Fruit fly (Drosophila melanogaster) whole organism, pupa: Measurements from ENCODE around the gene CROT.

ENCODE experiments used
- CG10348 ChIP-seq: fragments of 200-800 bp; sonication (Bioruptor generic); IDR thresholded peaks from 2 replicates; pipeline ENCODE4 v1.3.6; 2022; ENCODE audit warnings: missing biosample characterization, missing genetic modification characterization
- CG12605 ChIP-seq: fragments of 200-800 bp; sonication (Bioruptor generic); IDR thresholded peaks from 2 replicates; pipeline ENCODE4 v1.3.6; 2022; ENCODE audit warnings: missing biosample characterization, missing genetic modification characterization
- CG13204 ChIP-seq: fragments of 200-800 bp; sonication (Bioruptor generic); optimal IDR thresholded peaks from 2 replicates; lab custom pipeline; 2018; ENCODE audit warnings: missing biosample characterization, mild to moderate bottlenecking, missing genetic modification characterization, moderate library complexity
- CG14655 ChIP-seq: fragments of 200-800 bp; sonication (Bioruptor generic); optimal IDR thresholded peaks from 3 replicates; lab custom pipeline; 2017; ENCODE audit warnings: mild to moderate bottlenecking, missing biosample characterization, missing genetic modification reagents, missing genetic modification characterization
- CG15710 ChIP-seq: fragments of 200-800 bp; sonication (Bioruptor generic); optimal IDR thresholded peaks from 2 replicates; lab custom pipeline; 2018; ENCODE audit warnings: missing biosample characterization, mild to moderate bottlenecking, missing genetic modification characterization, moderate library complexity
- CG17806 ChIP-seq: fragments of 200-800 bp; sonication (Bioruptor generic); optimal IDR thresholded peaks from 2 replicates; lab custom pipeline; 2018; ENCODE audit warnings: missing biosample characterization, mild to moderate bottlenecking, missing genetic modification characterization, moderate library complexity
- CG32121 ChIP-seq: fragments of 200-800 bp; sonication (Bioruptor generic); IDR thresholded peaks from 2 replicates; pipeline ENCODE4 v1.3.6; 2022; ENCODE audit warnings: missing biosample characterization, missing genetic modification characterization
- CG34367 ChIP-seq: fragments of 200-800 bp; sonication (Bioruptor generic); optimal IDR thresholded peaks from 2 replicates; lab custom pipeline; 2018; ENCODE audit warnings: missing biosample characterization, mild to moderate bottlenecking, missing genetic modification characterization
- CG4496 ChIP-seq: fragments of 200-800 bp; sonication (Bioruptor generic); IDR thresholded peaks from 3 replicates; pipeline ENCODE4 v1.3.6; 2022; ENCODE audit warnings: missing biosample characterization, missing genetic modification characterization
- CG8159 ChIP-seq: fragments of 200-800 bp; sonication (Bioruptor generic); optimal IDR thresholded peaks from 3 replicates; lab custom pipeline; 2018; ENCODE audit warnings: missing biosample characterization, mild to moderate bottlenecking, missing genetic modification characterization, moderate library complexity
- CG8301 ChIP-seq: fragments of 200-800 bp; sonication (Bioruptor generic); optimal IDR thresholded peaks from 2 replicates; lab custom pipeline; 2018; ENCODE audit warnings: missing biosample characterization, mild to moderate bottlenecking, missing genetic modification characterization
- CG9948 ChIP-seq: fragments of 200-800 bp; sonication (Bioruptor generic); optimal IDR thresholded peaks from 2 replicates; lab custom pipeline; 2018; ENCODE audit warnings: missing biosample characterization, mild to moderate bottlenecking, missing genetic modification characterization, moderate library complexity
- D1 ChIP-seq: fragments of 200-800 bp; sonication (Bioruptor generic); optimal IDR thresholded peaks from 2 replicates; lab custom pipeline; 2018; ENCODE audit warnings: missing biosample characterization, mild to moderate bottlenecking, missing genetic modification characterization, moderate library complexity
- EcR ChIP-seq: fragments of 200-800 bp; sonication (Bioruptor generic); optimal IDR thresholded peaks from 3 replicates; lab custom pipeline; 2019; ENCODE audit warnings: missing biosample characterization, missing genetic modification characterization, mild to moderate bottlenecking, moderate library complexity, missing genetic modification reagents
- Ets98B ChIP-seq: fragments of 200-800 bp; sonication (Bioruptor generic); IDR thresholded peaks from 2 replicates; pipeline ENCODE4 v1.3.6; 2022; ENCODE audit warnings: missing biosample characterization, missing genetic modification characterization
- Pif1A ChIP-seq: fragments of 200-800 bp; sonication (Bioruptor generic); optimal IDR thresholded peaks from 3 replicates; lab custom pipeline; 2016; ENCODE audit warnings: missing biosample characterization, missing genetic modification characterization
- Pif1B ChIP-seq: fragments of 200-800 bp; sonication (Bioruptor generic); optimal IDR thresholded peaks from 3 replicates; lab custom pipeline; 2016; ENCODE audit warnings: missing biosample characterization, missing genetic modification characterization
- Snoo ChIP-seq: fragments of 200-800 bp; sonication (Bioruptor generic); optimal IDR thresholded peaks from 3 replicates; lab custom pipeline; 2017; ENCODE audit warnings: missing biosample characterization, mild to moderate bottlenecking, missing genetic modification characterization, inconsistent platforms
- fd96Ca ChIP-seq: fragments of 200-800 bp; sonication (Bioruptor generic); IDR thresholded peaks from 3 replicates; pipeline ENCODE4 v1.3.6; 2022; ENCODE audit warnings: missing biosample characterization, missing genetic modification characterization
- gl ChIP-seq: fragments of 200-800 bp; sonication (Bioruptor generic); optimal IDR thresholded peaks from 2 replicates; lab custom pipeline; 2018; ENCODE audit warnings: missing biosample characterization, mild to moderate bottlenecking, missing genetic modification characterization
- rn ChIP-seq: fragments of 200-800 bp; sonication (Bioruptor generic); IDR thresholded peaks from 2 replicates; pipeline ENCODE4 v1.3.6; 2022; ENCODE audit warnings: missing biosample characterization, missing genetic modification characterization

Gene CROT

dm6 chr3R:27661389-27661788 lies 45.2 kb downstream of the CROT start:
- TF ChIP-seq Pif1A (GFP tag; lab: Kevin White, UChicago) (no peak), CG9948 (tag; lab: Kevin White, UChicago) (no peak), D1 (tag; lab: Kevin White, UChicago) (no peak), CG12605 (GFP tag; lab: Robert Waterston, UW) (peak; percentile 87), CG10348 (GFP tag; lab: Robert Waterston, UW) (no peak), CG13204 (no peak)

- no peak for TF ChIP-seq rn (GFP tag; lab: Robert Waterston, UW)
These were observed 46.4 kb downstream of the CROT start, which contains the start of gene Mlc1 for dm6 chr3R:27660127-27660579. Gene Mlc1, minus strand, starts transcription at chr3R:27660177.

dm6 chr3R:27656686-27657535 lies 49.6 kb downstream of the CROT start, which contains the start of gene tau:
Gene tau, minus strand, starts transcription at chr3R:27656996.
- TF ChIP-seq CG4496 (GFP tag; lab: Robert Waterston, UW) (no peak), CG32121 (GFP tag; lab: Robert Waterston, UW) (peak; percentile 20; the same call in 1 of the 2 replicates)

- TF ChIP-seq gl (tag; lab: Kevin White, UChicago) (no peak), Pif1B (GFP tag; lab: Kevin White, UChicago) (no peak), Snoo (tag; lab: Kevin White, UChicago) (no peak), CG12605 (GFP tag; lab: Robert Waterston, UW) (no peak), CG4496 (GFP tag; lab: Robert Waterston, UW) (peak; percentile 60), Pif1A (GFP tag; lab: Kevin White, UChicago) (no peak), CG8159 (peak; percentile 29), CG17806 (tag; lab: Kevin White, UChicago) (no peak), CG10348 (GFP tag; lab: Robert Waterston, UW) (no peak), CG9948 (tag; lab: Kevin White, UChicago) (peak; percentile 36), fd96Ca (peak; percentile 46; the same call in 1 of the 3 replicates), EcR (no peak), rn (GFP tag; lab: Robert Waterston, UW) (no peak), CG32121 (GFP tag; lab: Robert Waterston, UW) (peak; percentile 59), CG15710 (tag; lab: Kevin White, UChicago) (no peak), CG14655 (GFP tag; lab: Kevin White, UChicago) (peak; percentile 53), Ets98B (GFP tag; lab: Robert Waterston, UW) (no peak; the same call in 1 of the 2 replicates), CG8301 (tag; lab: Kevin White, UChicago) (peak; percentile 47), CG13204 (no peak), D1 (tag; lab: Kevin White, UChicago) (no peak), CG34367 (tag; lab: Kevin White, UChicago) (peak; percentile 5)
These were observed 51.4 kb downstream of the CROT start for dm6 chr3R:27655109-27655508.
